Worm (Caenorhabditis elegans): ENCODE measurements around the gene T19D7.7.
A peak's percentile ranks its signal among the peaks of the same experiment; 100 is the strongest.

DNA sequence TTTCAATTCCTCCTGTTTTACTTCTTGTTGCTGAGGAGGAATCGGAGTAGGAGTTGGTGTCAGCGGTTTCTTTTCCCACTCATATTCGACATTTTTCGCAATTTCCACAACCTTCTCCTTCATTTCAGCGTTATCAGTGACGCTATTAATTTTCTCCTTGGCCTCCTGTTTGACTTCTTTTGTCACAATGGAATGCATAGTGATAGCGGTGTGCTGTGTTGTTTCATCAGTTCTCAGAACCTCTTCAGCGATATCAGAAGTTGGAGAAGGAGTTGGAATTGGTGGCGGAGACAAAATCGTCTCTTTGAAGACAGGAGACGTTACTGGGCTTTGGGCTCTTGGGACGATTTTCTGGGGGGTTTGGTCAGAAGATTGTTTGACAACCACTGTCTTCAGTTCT lies 34.3 kb downstream of the T19D7.7 start:
- no peak for TF ChIP-seq nhr-76 (tag; optimal IDR thresholded peaks at IDR 0.05)
- no peak for TF ChIP-seq sdz-12 (GFP tag; optimal IDR thresholded peaks at IDR 0.05)
- peak; percentile 41; the same call in 1 of the 2 replicates for TF ChIP-seq dmd-6 (GFP tag; IDR thresholded peaks at IDR 0.05)
- no peak for TF ChIP-seq mxl-2 (GFP tag; conservative IDR thresholded peaks at IDR 0.05)
- no peak for TF ChIP-seq nhr-41 (GFP tag; IDR thresholded peaks at IDR 0.05)
